Fruit fly (Drosophila melanogaster) whole organism, embryonic: Measurements from ENCODE around the gene Naxd.

Source experiments
- B-H1 ChIP-seq: fragments of 200-800 bp; sonication (Bioruptor generic); IDR thresholded peaks from 3 replicates; pipeline ENCODE4 v1.3.6; 2022; ENCODE audit warnings: missing biosample characterization, missing genetic modification characterization
- B-H2 ChIP-seq: fragments of 200-800 bp; sonication (Bioruptor generic); optimal IDR thresholded peaks from 2 replicates; lab custom pipeline; 2018; ENCODE audit warnings: missing biosample characterization, mild to moderate bottlenecking, missing genetic modification characterization
- C15 ChIP-seq: fragments of 200-800 bp; sonication (Bioruptor generic); IDR thresholded peaks from 3 replicates; pipeline ENCODE4 v1.3.6; 2022; ENCODE audit warnings: missing biosample characterization, missing genetic modification characterization
- CG10267 ChIP-seq: fragments of 200-800 bp; sonication (Bioruptor generic); optimal IDR thresholded peaks from 2 replicates; lab custom pipeline; 2018; ENCODE audit warnings: missing biosample characterization, mild to moderate bottlenecking, missing genetic modification characterization, moderate library complexity
- CG10274 ChIP-seq: fragments of 200-800 bp; sonication (Bioruptor generic); optimal IDR thresholded peaks from 3 replicates; lab custom pipeline; 2017; ENCODE audit warnings: missing biosample characterization, mild to moderate bottlenecking, missing genetic modification characterization
- CG11085 ChIP-seq: fragments of 200-800 bp; sonication (Bioruptor generic); IDR thresholded peaks from 2 replicates; pipeline ENCODE4 v1.3.6; 2022; ENCODE audit warnings: missing biosample characterization, missing genetic modification characterization
- CG11696 ChIP-seq: fragments of 200-800 bp; sonication (Bioruptor generic); IDR thresholded peaks from 2 replicates; pipeline ENCODE4 v1.3.6; 2022; ENCODE audit warnings: missing biosample characterization, missing genetic modification characterization
- CG13123 ChIP-seq: fragments of 200-800 bp; sonication (Bioruptor generic); optimal IDR thresholded peaks from 2 replicates; lab custom pipeline; 2016; ENCODE audit warnings: missing biosample characterization, missing genetic modification characterization
- CG14710 ChIP-seq: fragments of 200-800 bp; sonication (Bioruptor generic); optimal IDR thresholded peaks from 3 replicates; lab custom pipeline; 2019; ENCODE audit warnings: missing biosample characterization, mild to moderate bottlenecking, missing genetic modification characterization, moderate library complexity
- CG15696 ChIP-seq: fragments of 200-800 bp; sonication (Bioruptor generic); optimal IDR thresholded peaks from 2 replicates; lab custom pipeline; 2019; ENCODE audit warnings: missing biosample characterization, mild to moderate bottlenecking, missing genetic modification characterization, moderate library complexity
- CG1602 ChIP-seq: fragments of 200-800 bp; sonication (Bioruptor generic); optimal IDR thresholded peaks from 3 replicates; lab custom pipeline; 2016; ENCODE audit warnings: missing biosample characterization, missing genetic modification characterization
- CG1603 ChIP-seq: fragments of 200-800 bp; sonication (Bioruptor generic); optimal IDR thresholded peaks from 2 replicates; lab custom pipeline; 2019; ENCODE audit warnings: missing biosample characterization, mild to moderate bottlenecking, missing genetic modification characterization, moderate library complexity
- CG16863 ChIP-seq: fragments of 200-800 bp; sonication (Bioruptor generic); optimal IDR thresholded peaks from 3 replicates; lab custom pipeline; 2016; ENCODE audit warnings: missing biosample characterization, missing genetic modification characterization
- CG18011 ChIP-seq: fragments of 200-800 bp; sonication (Bioruptor generic); optimal IDR thresholded peaks from 2 replicates; lab custom pipeline; 2017; ENCODE audit warnings: missing biosample characterization, missing genetic modification characterization, mild to moderate bottlenecking, moderate library complexity, missing genotype
- CG18262 ChIP-seq: fragments of 200-800 bp; optimal IDR thresholded peaks from 3 replicates; lab custom pipeline; 2019; ENCODE audit warnings: missing biosample characterization, mild to moderate bottlenecking, missing genetic modification characterization, moderate library complexity
- CG18599 ChIP-seq: fragments of 200-800 bp; sonication (Bioruptor generic); optimal IDR thresholded peaks from 3 replicates; lab custom pipeline; 2017; ENCODE audit warnings: missing biosample characterization, missing genetic modification characterization, mild to moderate bottlenecking, moderate library complexity, missing genetic modification reagents
- CG31224 ChIP-seq: fragments of 200-800 bp; sonication (Bioruptor generic); IDR thresholded peaks from 2 replicates; pipeline ENCODE4 v1.3.6; 2022; ENCODE audit warnings: missing biosample characterization, missing genetic modification characterization
- CG32532 ChIP-seq: fragments of 200-800 bp; sonication (Bioruptor generic); IDR thresholded peaks from 2 replicates; pipeline ENCODE4 v1.3.6; 2022; ENCODE audit warnings: missing biosample characterization, missing genetic modification characterization
- CG34376 ChIP-seq: fragments of 200-800 bp; sonication (Bioruptor generic); optimal IDR thresholded peaks from 2 replicates; lab custom pipeline; 2018; ENCODE audit warnings: missing biosample characterization, mild to moderate bottlenecking, missing genetic modification characterization
- CG5245 ChIP-seq: fragments of 200-800 bp; sonication (Bioruptor generic); optimal IDR thresholded peaks from 3 replicates; lab custom pipeline; 2016; ENCODE audit warnings: missing biosample characterization, missing genetic modification characterization
- CG7556 ChIP-seq: fragments of 200-800 bp; sonication (Bioruptor generic); optimal IDR thresholded peaks from 2 replicates; lab custom pipeline; 2017; ENCODE audit warnings: missing biosample characterization, mild to moderate bottlenecking, missing genetic modification characterization
- CG9932 ChIP-seq: fragments of 200-800 bp; sonication (Bioruptor generic); IDR thresholded peaks from 2 replicates; pipeline ENCODE4 v1.3.6; 2022; ENCODE audit warnings: missing biosample characterization, missing genetic modification characterization
- Dek ChIP-seq: fragments of 200-800 bp; sonication (Bioruptor generic); optimal IDR thresholded peaks from 3 replicates; lab custom pipeline; 2019; ENCODE audit warnings: missing biosample characterization, mild to moderate bottlenecking, missing genetic modification characterization, moderate library complexity
- Dll ChIP-seq: fragments of 200-800 bp; sonication (Bioruptor generic); IDR thresholded peaks from 4 replicates; pipeline ENCODE4 v1.3.6; 2022; ENCODE audit warnings: missing biosample characterization, missing genetic modification characterization; ENCODE audit not compliant: partially characterized antibody
- HLH3B ChIP-seq: fragments of 200-800 bp; sonication (Bioruptor generic); IDR thresholded peaks from 2 replicates; pipeline ENCODE4 v1.3.6; 2022; ENCODE audit warnings: missing biosample characterization, missing genetic modification characterization
- HmgZ ChIP-seq: fragments of 200-800 bp; sonication (Bioruptor generic); optimal IDR thresholded peaks from 2 replicates; lab custom pipeline; 2018; ENCODE audit warnings: missing biosample characterization, mild to moderate bottlenecking, missing genetic modification characterization
- Hr78 ChIP-seq, 2 experiments: fragments of 200-800 bp in 1 of 2; fragments of >200 bp in 1 of 2; sonication (Bioruptor generic) in 1 of 2; optimal IDR thresholded peaks; 2 replicates each; lab custom pipeline; 2017 to 2019; ENCODE audit warnings: missing biosample characterization in 2 of 2, missing genetic modification characterization in 2 of 2, mild to moderate bottlenecking in 1 of 2, moderate library complexity in 1 of 2
- Rfx ChIP-seq: fragments of 200-800 bp; sonication (Bioruptor generic); IDR thresholded peaks from 2 replicates; pipeline ENCODE4 v1.3.6; 2022; ENCODE audit warnings: missing biosample characterization, missing genetic modification characterization
- Six4 ChIP-seq: fragments of 200-800 bp; sonication (Bioruptor generic); optimal IDR thresholded peaks from 2 replicates; lab custom pipeline; 2016; ENCODE audit warnings: missing biosample characterization, missing genetic modification characterization
- Xrp1 ChIP-seq: fragments of 200-800 bp; sonication (Bioruptor generic); IDR thresholded peaks from 2 replicates; pipeline ENCODE4 v1.3.6; 2022; ENCODE audit warnings: missing biosample characterization, missing genetic modification characterization
- al ChIP-seq: fragments of 200-800 bp; sonication (Bioruptor generic); IDR thresholded peaks from 2 replicates; pipeline ENCODE4 v1.3.6; 2022; ENCODE audit warnings: missing biosample characterization, missing genetic modification characterization
- cwo ChIP-seq: fragments of 200-800 bp; sonication (Bioruptor generic); optimal IDR thresholded peaks from 3 replicates; lab custom pipeline; 2017; ENCODE audit warnings: missing biosample characterization, missing genetic modification characterization, mild to moderate bottlenecking, moderate library complexity, missing genetic modification reagents
- esg ChIP-seq: fragments of 200-800 bp; sonication (Bioruptor generic); conservative IDR thresholded peaks from 2 replicates; pipeline ENCODE4 v1.3.6; 2022; ENCODE audit warnings: missing biosample characterization, missing genetic modification characterization
- fu2 ChIP-seq: fragments of 200-800 bp; sonication (Bioruptor generic); optimal IDR thresholded peaks from 2 replicates; lab custom pipeline; 2016; ENCODE audit warnings: missing biosample characterization, missing genetic modification characterization
- hb ChIP-seq: fragments of 200-800 bp; sonication (Bioruptor generic); IDR thresholded peaks from 3 replicates; pipeline ENCODE4 v1.3.6; 2022; ENCODE audit warnings: missing biosample characterization, missing genetic modification characterization; ENCODE audit not compliant: partially characterized antibody
- her ChIP-seq: fragments of 200-800 bp; sonication (Bioruptor generic); optimal IDR thresholded peaks from 2 replicates; lab custom pipeline; 2016; ENCODE audit warnings: missing biosample characterization, missing genetic modification characterization
- lbe ChIP-seq: fragments of 200-800 bp; sonication (Bioruptor generic); optimal IDR thresholded peaks from 2 replicates; lab custom pipeline; 2016; ENCODE audit warnings: missing biosample characterization, mild to moderate bottlenecking, missing genetic modification characterization
- lilli ChIP-seq: fragments of 200-800 bp; sonication (Bioruptor generic); optimal IDR thresholded peaks from 3 replicates; lab custom pipeline; 2016; ENCODE audit warnings: missing biosample characterization, missing genetic modification characterization
- luna ChIP-seq: fragments of 200-800 bp; sonication (Bioruptor generic); optimal IDR thresholded peaks from 2 replicates; lab custom pipeline; 2016; ENCODE audit warnings: missing biosample characterization, missing genetic modification characterization
- nerfin-1 ChIP-seq: fragments of 200-800 bp; sonication (Bioruptor generic); optimal IDR thresholded peaks from 3 replicates; lab custom pipeline; 2019; ENCODE audit warnings: missing biosample characterization, mild to moderate bottlenecking, missing genetic modification characterization, moderate library complexity
- odd ChIP-seq: fragments of 200-800 bp; sonication (Bioruptor generic); optimal IDR thresholded peaks from 2 replicates; lab custom pipeline; 2017; ENCODE audit warnings: missing biosample characterization, mild to moderate bottlenecking, missing genetic modification characterization
- p53 ChIP-seq: fragments of 200-800 bp; sonication (Bioruptor generic); optimal IDR thresholded peaks from 2 replicates; lab custom pipeline; 2016; ENCODE audit warnings: missing biosample characterization, missing genetic modification characterization
- pan ChIP-seq, 4 experiments: fragments of >200 bp in 3 of 4; fragments of 200-800 bp in 1 of 4; sonication (Bioruptor generic) in 1 of 4; optimal IDR thresholded peaks in 3 of 4; IDR thresholded peaks in 1 of 4; 2 replicates each; pipeline versions ENCODE4 v1.3.6 to Lab custom; 2017 to 2022; ENCODE audit warnings: missing biosample characterization in 2 of 4, missing genetic modification characterization in 2 of 4, mixed read lengths in 1 of 4
- pfk ChIP-seq: fragments of 200-800 bp; sonication (Bioruptor generic); optimal IDR thresholded peaks from 2 replicates; lab custom pipeline; 2018; ENCODE audit warnings: missing biosample characterization, mild to moderate bottlenecking, missing genetic modification characterization, moderate library complexity
- pros ChIP-seq: fragments of 200-800 bp; sonication (Bioruptor generic); optimal IDR thresholded peaks from 3 replicates; lab custom pipeline; 2019; ENCODE audit warnings: missing biosample characterization, mild to moderate bottlenecking, missing genetic modification characterization, moderate library complexity
- sisA ChIP-seq: fragments of 200-800 bp; sonication (Bioruptor generic); IDR thresholded peaks from 2 replicates; pipeline ENCODE4 v1.3.6; 2022; ENCODE audit warnings: missing biosample characterization, missing genetic modification characterization
- sna ChIP-seq: fragments of 200-800 bp; sonication (Bioruptor generic); IDR thresholded peaks from 2 replicates; pipeline ENCODE4 v1.3.6; 2022; ENCODE audit warnings: missing biosample characterization, missing genetic modification characterization; ENCODE audit not compliant: partially characterized antibody
- sqz ChIP-seq: fragments of 200-800 bp; sonication (Bioruptor generic); optimal IDR thresholded peaks from 3 replicates; lab custom pipeline; 2018; ENCODE audit warnings: missing biosample characterization, mild to moderate bottlenecking, missing genetic modification characterization
- trh ChIP-seq: fragments of 200-800 bp; sonication (Bioruptor generic); optimal IDR thresholded peaks from 2 replicates; lab custom pipeline; 2016; ENCODE audit warnings: missing biosample characterization, missing genetic modification characterization
- vfl ChIP-seq: fragments of 200-800 bp; sonication (Bioruptor generic); optimal IDR thresholded peaks from 2 replicates; lab custom pipeline; 2016; ENCODE audit warnings: missing biosample characterization, missing genetic modification characterization

The Naxd gene

dm6 chr3L:19097665-19098082 is at the start of gene Naxd, which contains the start of gene CG14079:
Naxd (minus strand) TSS chr3L:19097709.
CG14079 (plus strand) TSS chr3L:19097999.
- TF ChIP-seq C15 (GFP tag; lab: Robert Waterston, UW) (no peak), CG32532 (GFP tag; lab: Robert Waterston, UW) (no peak), her (GFP tag; lab: Kevin White, UChicago) (no peak), HLH3B (GFP tag; lab: Robert Waterston, UW) (peak; percentile 52; the same call in 1 of the 2 replicates), CG11085 (no peak), sqz (GFP tag; lab: Kevin White, UChicago) (no peak), lilli (GFP tag; lab: Kevin White, UChicago) (peak; percentile 51), CG34376 (no peak), sna (GFP tag; lab: Robert Waterston, UW) (no peak), Rfx (GFP tag; lab: Robert Waterston, UW) (peak; percentile 62; the same call in 1 of the 2 replicates), pros (GFP tag; lab: Kevin White, UChicago) (no peak), p53 (GFP tag; lab: Kevin White, UChicago) (no peak), cwo (GFP tag; lab: Kevin White, UChicago) (no peak), CG9932 (GFP tag; lab: Robert Waterston, UW) (peak; percentile 68), Dek (tag; lab: Kevin White, UChicago) (peak; percentile 64), pan (optimal IDR thresholded peaks at IDR 0.05; lab: Kevin White, UChicago) (no peak), pan (GFP tag; optimal IDR thresholded peaks at IDR 0.05 in 1 of 2, IDR thresholded peaks at IDR 0.05 in 1 of 2) (peak in 1 of 2 experiments; percentile 76), sisA (GFP tag; lab: Robert Waterston, UW) (peak; percentile 76), pfk (GFP tag; lab: Kevin White, UChicago) (no peak), Six4 (peak; percentile 17), CG18011 (GFP tag; lab: Kevin White, UChicago) (peak; percentile 28), B-H1 (GFP tag; lab: Robert Waterston, UW) (no peak), lbe (peak; percentile 56), CG16863 (GFP tag; lab: Kevin White, UChicago) (peak; percentile 8), luna (no peak), CG10267 (tag; lab: Kevin White, UChicago) (peak; percentile 40), CG5245 (no peak), hb (GFP tag; lab: Robert Waterston, UW) (no peak), odd (GFP tag; lab: Kevin White, UChicago) (no peak), trh (GFP tag; lab: Kevin White, UChicago) (peak; percentile 27), B-H2 (GFP tag; lab: Kevin White, UChicago) (peak; percentile 64), HmgZ (peak; percentile 55), esg (GFP tag; lab: Robert Waterston, UW) (peak; percentile 69), Hr78 (GFP tag; optimal IDR thresholded peaks at IDR 0.05; lab: Kevin White, UChicago) (no peak), vfl (GFP tag; lab: Kevin White, UChicago) (no peak), CG31224 (GFP tag; lab: Robert Waterston, UW) (0 out of 2 replicates have a peak, but pooled peaks have one; percentile 29), Xrp1 (peak; percentile 74; the same call in 1 of the 2 replicates), al (GFP tag; lab: Robert Waterston, UW) (peak; percentile 49; the same call in 1 of the 2 replicates), CG11696 (no peak), CG13123 (peak; percentile 24), CG7556 (GFP tag; lab: Kevin White, UChicago) (peak; percentile 61), CG18262 (tag; lab: Kevin White, UChicago) (peak; percentile 63), nerfin-1 (tag; lab: Kevin White, UChicago) (no peak), CG15696 (tag; lab: Kevin White, UChicago) (peak; percentile 14), CG14710 (tag; lab: Kevin White, UChicago) (peak; percentile 57), Dll (peak; percentile 39; the same call in 1 of the 4 replicates), fu2 (no peak), CG18599 (GFP tag; lab: Kevin White, UChicago) (no peak), CG1602 (peak; percentile 71), CG10274 (GFP tag; lab: Kevin White, UChicago) (no peak), CG1603 (tag; lab: Kevin White, UChicago) (peak; percentile 8)
